Worm (Caenorhabditis elegans): ENCODE results near the gene srh-115.
"Not testable (repeated sequence)": the region's sequence is repeated elsewhere in the genome, so short reads cannot be mapped to it uniquely, and the experiment has no call there.

Gene srh-115

DNA sequence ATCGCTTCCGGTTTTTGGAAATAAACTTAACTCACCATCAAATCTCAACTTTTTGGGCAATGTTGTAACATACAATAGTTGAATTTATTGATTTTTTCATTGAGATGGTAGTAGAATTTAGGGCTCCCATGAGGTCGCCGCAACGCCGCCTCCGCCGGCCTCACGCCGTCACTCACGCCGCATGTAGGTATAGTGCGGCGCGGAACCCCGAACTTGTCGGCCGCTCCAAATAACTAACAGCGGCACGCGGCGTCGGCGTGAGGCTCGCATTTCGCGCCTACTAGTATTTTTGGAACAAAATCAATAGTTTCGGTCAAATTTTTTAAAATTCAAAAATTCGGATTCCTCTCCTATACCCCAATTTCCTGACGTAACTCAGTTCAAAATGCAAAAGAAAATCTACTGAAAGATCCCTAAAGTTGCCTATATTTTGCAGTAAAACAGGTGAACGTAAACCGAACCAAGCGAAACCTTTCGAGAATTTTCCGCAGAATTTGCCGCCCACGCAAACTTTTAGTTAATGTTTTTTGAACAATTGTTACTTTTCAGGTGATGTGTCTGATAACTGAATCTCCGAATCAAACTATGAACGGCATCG lies 4.1 kb upstream of the srh-115 start, which contains the start of gene Y61B8A.6:
Gene Y61B8A.6 (plus strand): TSS at position 548 of the 598 bp plus-strand sequence.
- TF ChIP-seq nhr-23 (tag; optimal IDR thresholded peaks at IDR 0.05) (no peak), nhr-76 (tag; optimal IDR thresholded peaks at IDR 0.05) (no peak), lin-39 (tag; optimal IDR thresholded peaks at IDR 0.05) (no peak), nhr-67 (tag; optimal IDR thresholded peaks at IDR 0.05) (no peak), mdl-1 (tag; optimal IDR thresholded peaks at IDR 0.05) (no peak), aly-2 (tag; optimal IDR thresholded peaks at IDR 0.05) (no peak)

DNA sequence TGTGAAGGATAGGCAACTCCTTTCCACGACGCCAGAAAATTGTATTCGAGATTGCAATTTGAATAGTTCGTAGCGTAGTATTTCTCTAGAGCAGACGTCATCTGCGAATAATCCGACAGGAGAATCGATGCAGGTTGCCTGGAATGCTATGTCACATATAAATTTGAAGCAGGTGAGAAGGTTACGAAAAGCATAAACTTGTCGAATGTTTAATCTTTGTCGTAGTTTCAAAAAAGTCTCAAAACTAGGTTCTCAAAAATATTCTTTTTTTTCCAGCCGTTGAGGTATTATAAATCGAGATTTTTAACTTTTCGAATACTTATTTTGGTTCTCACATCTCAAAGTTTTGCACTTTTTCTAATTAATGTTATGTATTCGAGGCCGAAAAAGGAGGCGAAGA lies 526 bp upstream of the srh-115 start, which contains the start of gene srh-116:
Gene srh-116 (minus strand): TSS at position 101 of the 400 bp plus-strand sequence.
- not testable (repeated sequence) for TF ChIP-seq sea-2 (GFP tag; optimal IDR thresholded peaks at IDR 0.05); ceh-28 (tag; optimal IDR thresholded peaks at IDR 0.05); snpc-4 (tag; optimal IDR thresholded peaks at IDR 0.05)

DNA sequence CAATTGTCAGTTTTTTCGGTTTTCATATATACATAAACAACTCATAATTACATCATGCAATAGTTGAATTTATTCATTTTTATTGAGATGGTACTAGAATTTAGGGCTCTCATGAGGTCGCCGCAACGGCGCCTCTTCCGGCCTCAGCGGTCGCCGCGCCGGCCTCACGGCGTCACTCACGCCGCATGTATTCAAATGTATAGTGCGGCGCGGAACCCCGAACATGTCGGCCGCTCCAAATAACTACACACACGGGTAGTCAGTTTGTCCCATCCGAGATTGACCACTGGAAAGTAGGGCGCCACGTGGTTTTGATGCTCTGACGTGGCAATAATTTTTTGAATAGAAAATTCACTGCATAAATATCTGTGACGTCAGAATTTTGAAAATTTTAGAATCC lies 2.1 kb downstream of the srh-115 start:
- no peak for TF ChIP-seq nfya-1 (tag; optimal IDR thresholded peaks at IDR 0.05; ENCODE audit: insufficient read depth)
- TF ChIP-seq lsy-12 (tag; optimal IDR thresholded peaks at IDR 0.05), result no peak
- TF ChIP-seq skn-1 (tag; optimal IDR thresholded peaks at IDR 0.05), result no peak
- TF ChIP-seq daf-12 (tag; optimal IDR thresholded peaks at IDR 0.05), result no peak
- TF ChIP-seq eor-1 (tag; optimal IDR thresholded peaks at IDR 0.05), result no peak
- TF ChIP-seq ztf-11 (tag; optimal IDR thresholded peaks at IDR 0.05), result no peak
- no peak for TF ChIP-seq sea-2 (GFP tag; optimal IDR thresholded peaks at IDR 0.05)
- TF ChIP-seq elt-2 (tag; optimal IDR thresholded peaks at IDR 0.05), result no peak
- no peak for TF ChIP-seq nhr-77 (tag; optimal IDR thresholded peaks at IDR 0.05)
- TF ChIP-seq unc-39 (tag; optimal IDR thresholded peaks at IDR 0.05), result no peak
- TF ChIP-seq fkh-10 (GFP tag; optimal IDR thresholded peaks at IDR 0.05), result no peak
- TF ChIP-seq fos-1 (tag; optimal IDR thresholded peaks at IDR 0.05), result no peak
- no peak for TF ChIP-seq R02D3.7 (tag; optimal IDR thresholded peaks at IDR 0.05)
- no peak for TF ChIP-seq nhr-12 (tag; optimal IDR thresholded peaks at IDR 0.05)
- TF ChIP-seq elt-1 (tag; optimal IDR thresholded peaks at IDR 0.05), result no peak
- no peak for TF ChIP-seq egl-27 (tag; optimal IDR thresholded peaks at IDR 0.05)
- TF ChIP-seq nhr-28 (tag; optimal IDR thresholded peaks at IDR 0.05), result no peak

DNA sequence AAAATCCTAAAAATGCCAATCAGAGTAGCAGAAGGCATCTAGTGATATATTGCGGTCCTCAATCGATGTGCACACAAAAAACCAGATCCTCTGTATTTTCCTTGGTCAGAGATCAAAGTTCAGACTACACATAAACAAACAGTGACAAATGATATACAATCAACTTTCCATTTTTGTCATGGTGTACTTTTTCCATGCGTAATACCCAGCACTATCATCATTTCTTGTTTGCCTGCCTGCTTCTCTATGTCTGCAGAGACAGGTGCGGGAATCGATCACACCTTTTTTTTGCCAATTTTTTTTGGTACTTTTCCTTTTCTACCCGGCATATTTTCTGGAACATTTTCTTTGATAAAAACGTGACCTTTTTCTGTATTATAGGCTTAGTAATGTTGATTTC lies 2.7 kb downstream of the srh-115 start:
- no peak for TF ChIP-seq nhr-76 (tag; optimal IDR thresholded peaks at IDR 0.05)
- no peak for TF ChIP-seq pha-4 (tag; optimal IDR thresholded peaks at IDR 0.05)
- no peak for TF ChIP-seq tbx-2 (tag; optimal IDR thresholded peaks at IDR 0.05)
- no peak for TF ChIP-seq snpc-4 (tag; optimal IDR thresholded peaks at IDR 0.05)
- TF ChIP-seq ceh-28 (tag; optimal IDR thresholded peaks at IDR 0.05), result no peak
- TF ChIP-seq ama-1 (optimal IDR thresholded peaks at IDR 0.05), result no peak
- no peak for TF ChIP-seq nhr-25 (tag; optimal IDR thresholded peaks at IDR 0.05)
- no peak for TF ChIP-seq lin-15B (tag; optimal IDR thresholded peaks at IDR 0.05)
- peak; percentile 72 for TF ChIP-seq skn-1 (tag; optimal IDR thresholded peaks at IDR 0.05)
- TF ChIP-seq ZK546.5 (tag; optimal IDR thresholded peaks at IDR 0.05), result no peak
- no peak for TF ChIP-seq sea-2 (GFP tag; optimal IDR thresholded peaks at IDR 0.05)
- TF ChIP-seq jun-1 (tag; optimal IDR thresholded peaks at IDR 0.05), result no peak
- TF ChIP-seq nfya-1 (tag; optimal IDR thresholded peaks at IDR 0.05; ENCODE audit: insufficient read depth), result no peak
- peak; percentile 14 for TF ChIP-seq pqm-1 (tag; optimal IDR thresholded peaks at IDR 0.05)
- TF ChIP-seq elt-1 (tag; optimal IDR thresholded peaks at IDR 0.05), result no peak
- peak; percentile 50 for TF ChIP-seq elt-2 (tag; optimal IDR thresholded peaks at IDR 0.05)
- TF ChIP-seq fos-1 (tag; optimal IDR thresholded peaks at IDR 0.05), result no peak
- TF ChIP-seq R02D3.7 (tag; optimal IDR thresholded peaks at IDR 0.05), result no peak
- no peak for TF ChIP-seq mml-1 (tag; optimal IDR thresholded peaks at IDR 0.05)
- TF ChIP-seq ceh-9 (tag; optimal IDR thresholded peaks at IDR 0.05), result no peak
- no peak for TF ChIP-seq nhr-11 (tag; optimal IDR thresholded peaks at IDR 0.05)
- TF ChIP-seq fkh-10 (GFP tag; optimal IDR thresholded peaks at IDR 0.05), result no peak
- TF ChIP-seq nhr-23 (tag; optimal IDR thresholded peaks at IDR 0.05), result no peak
- no peak for TF ChIP-seq elt-3 (tag; optimal IDR thresholded peaks at IDR 0.05)
- TF ChIP-seq zag-1 (tag; optimal IDR thresholded peaks at IDR 0.05), result no peak
- TF ChIP-seq nhr-237 (tag; optimal IDR thresholded peaks at IDR 0.05), result no peak
- no peak for TF ChIP-seq egl-5 (tag; optimal IDR thresholded peaks at IDR 0.05)

Data from whole organism, L3 larva.